Worm (Caenorhabditis elegans) whole organism, L1 larva: ENCODE measurements around the gene spr-3.

ENCODE experiments used
- C34B4.2 ChIP-seq: sonication (generic microtip); optimal IDR thresholded peaks from 2 replicates; lab custom pipeline; 2017; ENCODE audit warnings: mild to moderate bottlenecking, missing genetic modification characterization, missing compliant biosample characterization
- aly-2 ChIP-seq: fragments of 150-350 bp; optimal IDR thresholded peaks from 2 replicates; lab custom pipeline; 2014; ENCODE audit warnings: missing biosample characterization, missing genetic modification characterization
- ama-1 ChIP-seq: fragments of 150-350 bp; optimal IDR thresholded peaks from 2 replicates; lab custom pipeline; 2014
- blmp-1 ChIP-seq: fragments of 150-350 bp; optimal IDR thresholded peaks from 2 replicates; lab custom pipeline; 2014; ENCODE audit warnings: missing biosample characterization, missing genetic modification characterization
- ceh-63 ChIP-seq: fragments of 200-800 bp; sonication (Bioruptor generic); optimal IDR thresholded peaks from 2 replicates; lab custom pipeline; 2018; ENCODE audit warnings: mild to moderate bottlenecking, missing genetic modification characterization, missing compliant biosample characterization
- ceh-8 ChIP-seq: fragments of 200-800 bp; sonication (Bioruptor generic); optimal IDR thresholded peaks from 2 replicates; lab custom pipeline; 2018; ENCODE audit warnings: mild to moderate bottlenecking, missing genetic modification characterization, moderate library complexity, missing compliant biosample characterization
- ceh-82 ChIP-seq, 3 experiments: fragments of 150-350 bp in 1 of 3; sonication (generic microtip) in 2 of 3; optimal IDR thresholded peaks; 2 replicates each; lab custom pipeline; 2014 to 2017; ENCODE audit warnings: missing biosample characterization in 3 of 3, missing genetic modification characterization in 3 of 3
- ceh-90 ChIP-seq: sonication (generic microtip); optimal IDR thresholded peaks from 2 replicates; lab custom pipeline; 2016; ENCODE audit warnings: missing genetic modification characterization, missing compliant biosample characterization
- ces-1 ChIP-seq: fragments of 150-350 bp; optimal IDR thresholded peaks from 2 replicates; lab custom pipeline; 2014; ENCODE audit warnings: missing biosample characterization, missing genetic modification reagents, missing genetic modification characterization
- dsc-1 ChIP-seq: sonication (generic microtip); optimal IDR thresholded peaks from 2 replicates; lab custom pipeline; 2016; ENCODE audit warnings: mild to moderate bottlenecking, missing genetic modification characterization, missing compliant biosample characterization
- efl-1 ChIP-seq, 4 experiments: fragments of 150-350 bp; optimal IDR thresholded peaks in 3 of 4; peaks in 1 of 4; 1 replicate in 1 of 4; 2 replicates in 3 of 4; lab custom pipeline; 2014; ENCODE audit warnings: missing biosample characterization in 2 of 4, missing genetic modification characterization in 2 of 4, missing genetic modification reagents in 2 of 4
- efl-3 ChIP-seq: fragments of 200-800 bp; sonication (Bioruptor generic); optimal IDR thresholded peaks from 2 replicates; lab custom pipeline; 2018; ENCODE audit warnings: mild to moderate bottlenecking, missing genetic modification characterization, missing compliant biosample characterization
- elt-3 ChIP-seq, 6 experiments: fragments of 150-350 bp in 1 of 6; sonication (generic microtip); optimal IDR thresholded peaks; 2 replicates each; lab custom pipeline; 2017 to 2018; ENCODE audit warnings: missing biosample characterization in 6 of 6, missing genetic modification characterization in 6 of 6, inconsistent platforms in 1 of 6
- ets-5 ChIP-seq: fragments of 200-800 bp; sonication (Bioruptor generic); IDR thresholded peaks from 2 replicates; pipeline ENCODE4 v1.3.6; 2022; ENCODE audit warnings: missing genetic modification characterization, missing compliant biosample characterization
- fkh-4 ChIP-seq: sonication (generic microtip); optimal IDR thresholded peaks from 2 replicates; lab custom pipeline; 2016; ENCODE audit warnings: missing compliant biosample characterization, missing genetic modification characterization, borderline replicate concordance
- fkh-8 ChIP-seq: sonication (generic microtip); optimal IDR thresholded peaks from 2 replicates; lab custom pipeline; 2016; ENCODE audit warnings: mild to moderate bottlenecking, missing genetic modification characterization, missing compliant biosample characterization
- grh-1 ChIP-seq: fragments of 200-800 bp; sonication (Bioruptor generic); IDR thresholded peaks from 2 replicates; pipeline ENCODE4 v1.3.6; 2022; ENCODE audit warnings: missing genetic modification reagents, missing genetic modification characterization, missing compliant biosample characterization
- hlh-4 ChIP-seq: sonication (generic microtip); optimal IDR thresholded peaks from 2 replicates; lab custom pipeline; 2016; ENCODE audit warnings: mild to moderate bottlenecking, missing genetic modification characterization, missing compliant biosample characterization
- lin-13 ChIP-seq: fragments of 150-350 bp; optimal IDR thresholded peaks from 2 replicates; lab custom pipeline; 2014; ENCODE audit warnings: missing biosample characterization, missing genetic modification reagents, missing genetic modification characterization
- lin-14 ChIP-seq: fragments of 200-800 bp; sonication (Bioruptor generic); optimal IDR thresholded peaks from 2 replicates; lab custom pipeline; 2018; ENCODE audit warnings: mild to moderate bottlenecking, missing genetic modification characterization, moderate library complexity, missing compliant biosample characterization
- lin-35 ChIP-seq, 2 experiments: fragments of 150-350 bp; optimal IDR thresholded peaks; 2 replicates each; lab custom pipeline; 2014; ENCODE audit warnings: missing biosample characterization in 2 of 2, missing genetic modification characterization in 2 of 2, missing genetic modification reagents in 2 of 2
- lin-39 ChIP-seq: fragments of 150-350 bp; optimal IDR thresholded peaks from 2 replicates; lab custom pipeline; 2014; ENCODE audit warnings: missing biosample characterization, missing genetic modification reagents, missing genetic modification characterization
- lir-3 ChIP-seq: sonication (generic microtip); optimal IDR thresholded peaks from 2 replicates; lab custom pipeline; 2016; ENCODE audit warnings: mild to moderate bottlenecking, missing genetic modification characterization, moderate library complexity, missing compliant biosample characterization; ENCODE audit not compliant: poor library complexity
- lsy-2 ChIP-seq, 2 experiments: fragments of 150-350 bp; optimal IDR thresholded peaks; 2 replicates each; lab custom pipeline; 2014; ENCODE audit warnings: missing biosample characterization in 2 of 2, missing genetic modification characterization in 2 of 2
- mdl-1 ChIP-seq, 2 experiments: fragments of 150-350 bp; optimal IDR thresholded peaks; 2 replicates each; lab custom pipeline; 2014 to 2017; ENCODE audit warnings: missing biosample characterization in 2 of 2, missing genetic modification characterization in 2 of 2, inconsistent platforms in 1 of 2
- mep-1 ChIP-seq: fragments of 150-350 bp; optimal IDR thresholded peaks from 2 replicates; lab custom pipeline; 2014; ENCODE audit warnings: missing biosample characterization, missing genetic modification characterization
- nhr-12 ChIP-seq: sonication (generic microtip); optimal IDR thresholded peaks from 2 replicates; lab custom pipeline; 2017; ENCODE audit warnings: missing biosample characterization, missing genetic modification characterization
- nhr-19 ChIP-seq: fragments of 200-800 bp; sonication (Bioruptor generic); conservative IDR thresholded peaks from 2 replicates; pipeline ENCODE4 v1.3.6; 2022; ENCODE audit warnings: missing genetic modification characterization, missing compliant biosample characterization
- nhr-237 ChIP-seq: fragments of 150-350 bp; optimal IDR thresholded peaks from 2 replicates; lab custom pipeline; 2014; ENCODE audit warnings: missing biosample characterization, missing genetic modification characterization
- nhr-71 ChIP-seq: sonication (generic microtip); optimal IDR thresholded peaks from 2 replicates; lab custom pipeline; 2016; ENCODE audit warnings: mild to moderate bottlenecking, missing genetic modification characterization, moderate library complexity, missing compliant biosample characterization
- nhr-76 ChIP-seq: sonication (generic microtip); optimal IDR thresholded peaks from 2 replicates; lab custom pipeline; 2017; ENCODE audit warnings: missing biosample characterization, missing genetic modification characterization
- nhr-77 ChIP-seq: fragments of 150-350 bp; optimal IDR thresholded peaks from 2 replicates; lab custom pipeline; 2014; ENCODE audit warnings: missing biosample characterization, missing genetic modification characterization
- nhr-84 ChIP-seq: sonication (generic microtip); optimal IDR thresholded peaks from 2 replicates; lab custom pipeline; 2017; ENCODE audit warnings: missing biosample characterization, missing genetic modification characterization
- pqm-1 ChIP-seq: sonication (generic microtip); optimal IDR thresholded peaks from 3 replicates; lab custom pipeline; 2017; ENCODE audit warnings: missing biosample characterization, missing genetic modification characterization
- rnt-1 ChIP-seq: sonication (generic microtip); optimal IDR thresholded peaks from 2 replicates; lab custom pipeline; 2016; ENCODE audit warnings: mild to moderate bottlenecking, missing genetic modification characterization, moderate library complexity, missing compliant biosample characterization
- snpc-4 ChIP-seq: fragments of 150-350 bp; optimal IDR thresholded peaks from 2 replicates; lab custom pipeline; 2014; ENCODE audit warnings: missing biosample characterization, missing genetic modification characterization
- sup-37 ChIP-seq: fragments of 200-800 bp; sonication (Bioruptor generic); optimal IDR thresholded peaks from 2 replicates; lab custom pipeline; 2018; ENCODE audit warnings: mild to moderate bottlenecking, missing genetic modification characterization, missing compliant biosample characterization
- tlp-1 ChIP-seq: fragments of 150-350 bp; optimal IDR thresholded peaks from 2 replicates; lab custom pipeline; 2014; ENCODE audit warnings: missing biosample characterization, missing genetic modification characterization
- unc-62 ChIP-seq: fragments of 150-350 bp; optimal IDR thresholded peaks from 2 replicates; lab custom pipeline; 2014; ENCODE audit warnings: missing biosample characterization, missing genetic modification reagents, missing genetic modification characterization
- unc-86 ChIP-seq: sonication (generic microtip); optimal IDR thresholded peaks from 2 replicates; lab custom pipeline; 2016; ENCODE audit warnings: missing genetic modification characterization, missing compliant biosample characterization
- vab-15 ChIP-seq: sonication (generic microtip); optimal IDR thresholded peaks from 2 replicates; lab custom pipeline; 2017; ENCODE audit warnings: missing genotype, mild to moderate bottlenecking, missing genetic modification characterization, missing compliant biosample characterization
- xbp-1 ChIP-seq: sonication (generic microtip); optimal IDR thresholded peaks from 2 replicates; lab custom pipeline; 2016; ENCODE audit warnings: missing genetic modification characterization, missing compliant biosample characterization
- zip-4 ChIP-seq: fragments of 200-800 bp; sonication (Bioruptor generic); optimal IDR thresholded peaks from 2 replicates; lab custom pipeline; 2018; ENCODE audit warnings: mild to moderate bottlenecking, missing genetic modification characterization, moderate library complexity, missing compliant biosample characterization
- ztf-4 ChIP-seq: fragments of 150-350 bp; optimal IDR thresholded peaks from 2 replicates; lab custom pipeline; 2014; ENCODE audit warnings: missing biosample characterization, missing genetic modification characterization

The spr-3 gene

DNA sequence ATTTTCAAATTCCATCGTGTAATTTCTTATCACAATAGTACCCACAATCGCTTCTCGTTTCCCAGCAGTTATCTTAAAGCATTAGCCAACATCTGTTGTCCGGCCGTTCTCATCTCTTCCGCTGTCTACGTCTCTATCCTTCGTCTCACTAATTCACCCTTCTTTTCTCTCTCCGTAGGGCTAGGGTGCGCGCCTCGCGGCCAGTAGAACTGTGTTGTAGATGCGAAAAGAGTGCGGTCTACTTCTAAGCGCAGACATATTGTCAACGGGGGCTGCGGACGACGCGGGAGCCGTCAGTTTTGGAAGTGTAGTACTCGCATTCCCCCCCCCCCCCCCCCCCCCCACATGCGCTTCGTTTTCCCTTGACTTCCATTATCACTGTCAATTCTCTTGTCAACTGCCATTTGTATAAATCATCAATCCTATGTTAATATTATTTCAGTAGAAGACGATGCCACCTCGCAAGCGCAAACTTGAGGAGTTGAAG lies at the start of gene spr-3:
TSS of gene spr-3 (plus strand) at position 437 of the 487 bp plus-strand sequence.
- TF ChIP-seq lin-14 (GFP tag; lab: Kevin White, UChicago) (peak; percentile 32), blmp-1 (peak; percentile 52), ets-5 (no peak), xbp-1 (tag; lab: Kevin White, UChicago) (peak; percentile 17)

- TF ChIP-seq fkh-4 (tag; lab: Kevin White, UChicago) = peak; percentile 59
- TF ChIP-seq C34B4.2 (tag; lab: Kevin White, UChicago) = no peak
- TF ChIP-seq dsc-1 (tag; lab: Kevin White, UChicago) = peak; percentile 86
- no peak for TF ChIP-seq nhr-77 (tag; lab: Kevin White, UChicago)
Observed at ce11 chrX:4464367-4464766, 49.5 kb upstream of the spr-3 start.

- TF ChIP-seq nhr-76 (tag; lab: Kevin White, UChicago) (no peak), hlh-4 (tag; lab: Kevin White, UChicago) (no peak), ceh-82 (tag; optimal IDR thresholded peaks at IDR 0.05; lab: Kevin White, UChicago) (no peak), lin-39 (tag; lab: Kevin White, UChicago) (no peak), ceh-90 (tag; lab: Kevin White, UChicago) (no peak)
Observed at ce11 chrX:4466218-4466617, 47.7 kb upstream of the spr-3 start, which contains the start of gene nmur-3. Gene nmur-3 (plus strand): TSS chrX:4466518.

ce11 chrX:4469297-4469816 lies 44.5 kb upstream of the spr-3 start, which contains the start of gene asb-2:
Gene asb-2 (plus strand): TSS chrX:4469766.
- TF ChIP-seq zip-4 (GFP tag; lab: Kevin White, UChicago) = no peak
- peak; percentile 47 for TF ChIP-seq aly-2 (tag; lab: Kevin White, UChicago)
- peak; percentile 23 for TF ChIP-seq lin-39 (tag; lab: Kevin White, UChicago)
- peak; percentile 48 for TF ChIP-seq nhr-237
- TF ChIP-seq nhr-84 = no peak
- peak; percentile 93 for TF ChIP-seq nhr-71 (tag; lab: Kevin White, UChicago)
- TF ChIP-seq blmp-1 = no peak
- peak; percentile 79 to 90 for TF ChIP-seq efl-1 (optimal IDR thresholded peaks at IDR 0.05; lab: Kevin White, UChicago)
- TF ChIP-seq efl-1 (GFP tag; optimal IDR thresholded peaks at IDR 0.05 in 1 of 2; lab: Kevin White, UChicago) = peak; percentile 71 to 93
- no peak for TF ChIP-seq hlh-4 (tag; lab: Kevin White, UChicago)
- peak; percentile 40 for TF ChIP-seq ama-1 (lab: Kevin White, UChicago)
- peak; percentile 93 for TF ChIP-seq lin-14 (GFP tag; lab: Kevin White, UChicago)
- TF ChIP-seq pqm-1 (tag; lab: Kevin White, UChicago) = no peak
- TF ChIP-seq ceh-63 (GFP tag; lab: Kevin White, UChicago) = no peak
- TF ChIP-seq ztf-4 (tag; lab: Kevin White, UChicago) = peak; percentile 64
- TF ChIP-seq efl-3 = no peak
- TF ChIP-seq lsy-2 (tag; optimal IDR thresholded peaks at IDR 0.05; lab: Kevin White, UChicago) = peak; percentile 85 to 92
- peak; percentile 70 for TF ChIP-seq grh-1
- TF ChIP-seq ceh-8 (GFP tag; lab: Kevin White, UChicago) = no peak
- no peak for TF ChIP-seq ets-5
- peak; percentile 95 for TF ChIP-seq mep-1 (tag; lab: Kevin White, UChicago)
- no peak for TF ChIP-seq nhr-12
- TF ChIP-seq tlp-1 (tag; lab: Kevin White, UChicago) = no peak
- peak; percentile 71 for TF ChIP-seq snpc-4 (tag; lab: Kevin White, UChicago)
- peak in 5 of 6 experiments; percentile 43 to 87 (median 61) for TF ChIP-seq elt-3 (tag; optimal IDR thresholded peaks at IDR 0.05; lab: Kevin White, UChicago)
- TF ChIP-seq vab-15 (tag; lab: Kevin White, UChicago) = peak; percentile 22
- TF ChIP-seq unc-62 (GFP tag; lab: Kevin White, UChicago) = no peak
- peak; percentile 79 to 92 for TF ChIP-seq lin-35 (GFP tag; optimal IDR thresholded peaks at IDR 0.05; lab: Kevin White, UChicago)
- peak; percentile 66 for TF ChIP-seq unc-86
- TF ChIP-seq sup-37 (GFP tag; lab: Kevin White, UChicago) = no peak
- TF ChIP-seq C34B4.2 (tag; lab: Kevin White, UChicago) = no peak
- TF ChIP-seq rnt-1 = peak; percentile 91
- TF ChIP-seq nhr-76 (tag; lab: Kevin White, UChicago) = no peak
- TF ChIP-seq lin-13 (GFP tag; lab: Kevin White, UChicago) = peak; percentile 90
- TF ChIP-seq ces-1 (GFP tag; lab: Kevin White, UChicago) = no peak
- peak in 1 of 2 experiments; percentile 87 for TF ChIP-seq mdl-1 (tag; optimal IDR thresholded peaks at IDR 0.05; lab: Kevin White, UChicago)
- TF ChIP-seq nhr-19 (GFP tag; lab: Robert Waterston, UW) = peak; percentile 86
- peak; percentile 64 for TF ChIP-seq lir-3 (tag; lab: Kevin White, UChicago)
- peak; percentile 80 for TF ChIP-seq fkh-8
- peak; percentile 97 for TF ChIP-seq xbp-1 (tag; lab: Kevin White, UChicago)
